Fruit fly (Drosophila melanogaster) whole organism, embryonic: ENCODE data around the gene CG6048.
A peak's percentile ranks its signal among the peaks of the same experiment; 100 is the strongest.

ENCODE experiments used
- ATbp ChIP-seq: fragments of 200-800 bp; sonication (Bioruptor generic); optimal IDR thresholded peaks from 2 replicates; lab custom pipeline; 2017; ENCODE audit warnings: missing biosample characterization, mild to moderate bottlenecking, missing genetic modification characterization, missing genetic modification reagents
- Atf3 ChIP-seq: fragments of 200-800 bp; sonication (Bioruptor generic); optimal IDR thresholded peaks from 3 replicates; lab custom pipeline; 2016; ENCODE audit warnings: missing biosample characterization, missing genetic modification characterization
- CG10565 ChIP-seq: fragments of 200-800 bp; sonication (Bioruptor generic); optimal IDR thresholded peaks from 3 replicates; lab custom pipeline; 2016; ENCODE audit warnings: missing biosample characterization, mild to moderate bottlenecking, missing genetic modification characterization
- CG12155 ChIP-seq: fragments of 200-800 bp; sonication (Bioruptor generic); optimal IDR thresholded peaks from 3 replicates; lab custom pipeline; 2016; ENCODE audit warnings: missing biosample characterization, missing genetic modification characterization
- CG13624 ChIP-seq: fragments of 200-800 bp; sonication (Bioruptor generic); optimal IDR thresholded peaks from 2 replicates; lab custom pipeline; 2016; ENCODE audit warnings: missing biosample characterization, missing genetic modification characterization
- CG14014 ChIP-seq: fragments of 200-800 bp; sonication (Bioruptor generic); IDR thresholded peaks from 2 replicates; pipeline ENCODE4 v1.3.6; 2022; ENCODE audit warnings: missing biosample characterization, missing genetic modification characterization
- CG15601 ChIP-seq: fragments of 200-800 bp; sonication (Bioruptor generic); optimal IDR thresholded peaks from 3 replicates; lab custom pipeline; 2019; ENCODE audit warnings: missing biosample characterization, mild to moderate bottlenecking, missing genetic modification characterization, moderate library complexity
- CG1647 ChIP-seq: fragments of 200-800 bp; sonication (Bioruptor generic); optimal IDR thresholded peaks from 3 replicates; lab custom pipeline; 2016; ENCODE audit warnings: missing biosample characterization, missing genetic modification characterization
- CG16815 ChIP-seq: fragments of 200-800 bp; sonication (Bioruptor generic); optimal IDR thresholded peaks from 3 replicates; lab custom pipeline; 2017; ENCODE audit warnings: missing biosample characterization, mild to moderate bottlenecking, missing genetic modification characterization
- CG2875 ChIP-seq: fragments of 200-800 bp; sonication (Bioruptor generic); optimal IDR thresholded peaks from 2 replicates; lab custom pipeline; 2017; ENCODE audit warnings: missing biosample characterization, mild to moderate bottlenecking, missing genetic modification characterization, missing genetic modification reagents
- CG30020 ChIP-seq: fragments of 200-800 bp; optimal IDR thresholded peaks from 2 replicates; lab custom pipeline; 2019; ENCODE audit warnings: missing biosample characterization, mild to moderate bottlenecking, missing genetic modification characterization, moderate library complexity
- CG4730 ChIP-seq: fragments of 200-800 bp; sonication (Bioruptor generic); IDR thresholded peaks from 2 replicates; pipeline ENCODE4 v1.3.6; 2022; ENCODE audit warnings: missing biosample characterization, missing genetic modification characterization
- CG7372 ChIP-seq: fragments of 200-800 bp; sonication (Bioruptor generic); IDR thresholded peaks from 2 replicates; pipeline ENCODE4 v1.3.6; 2022; ENCODE audit warnings: missing biosample characterization, missing genetic modification characterization
- CG7839 ChIP-seq: fragments of 200-800 bp; sonication (Bioruptor generic); optimal IDR thresholded peaks from 3 replicates; lab custom pipeline; 2018; ENCODE audit warnings: missing biosample characterization, mild to moderate bottlenecking, missing genetic modification characterization, moderate library complexity
- CG8281 ChIP-seq: fragments of 200-800 bp; sonication (Bioruptor generic); optimal IDR thresholded peaks from 2 replicates; lab custom pipeline; 2018; ENCODE audit warnings: missing biosample characterization, mild to moderate bottlenecking, missing genetic modification characterization, moderate library complexity
- CTCF ChIP-seq: fragments of 200-800 bp; sonication (Bioruptor generic); optimal IDR thresholded peaks from 2 replicates; lab custom pipeline; 2017; ENCODE audit warnings: missing biosample characterization, mild to moderate bottlenecking, missing genetic modification characterization, moderate library complexity
- Chrac-16 ChIP-seq: fragments of 200-800 bp; sonication (Bioruptor generic); optimal IDR thresholded peaks from 3 replicates; lab custom pipeline; 2016; ENCODE audit warnings: missing biosample characterization, missing genetic modification characterization
- CrebB ChIP-seq: fragments of 200-800 bp; sonication (Bioruptor generic); optimal IDR thresholded peaks from 3 replicates; lab custom pipeline; 2018; ENCODE audit warnings: missing biosample characterization, mild to moderate bottlenecking, missing genetic modification characterization
- Dfd ChIP-seq, 2 experiments: fragments of >200 bp; optimal IDR thresholded peaks; 2 replicates each; lab custom pipeline; 2017; ENCODE audit warnings: missing biosample characterization in 2 of 2, missing genetic modification characterization in 2 of 2
- Doc3 ChIP-seq: fragments of 200-800 bp; sonication (Bioruptor generic); IDR thresholded peaks from 3 replicates; pipeline ENCODE4 v1.3.6; 2022; ENCODE audit warnings: missing biosample characterization, missing genetic modification characterization; ENCODE audit not compliant: partially characterized antibody
- Fer2 ChIP-seq: fragments of 200-800 bp; sonication (Bioruptor generic); optimal IDR thresholded peaks from 2 replicates; lab custom pipeline; 2018; ENCODE audit warnings: missing biosample characterization, mild to moderate bottlenecking, missing genetic modification characterization, moderate library complexity
- HLHmδ ChIP-seq: fragments of 200-800 bp; sonication (Bioruptor generic); optimal IDR thresholded peaks from 2 replicates; lab custom pipeline; 2018; ENCODE audit warnings: missing biosample characterization, mild to moderate bottlenecking, missing genetic modification characterization, moderate library complexity
- Meics ChIP-seq: fragments of 200-800 bp; sonication (Bioruptor generic); optimal IDR thresholded peaks from 2 replicates; lab custom pipeline; 2017; ENCODE audit warnings: missing biosample characterization, mild to moderate bottlenecking, missing genetic modification characterization
- Mes4 ChIP-seq: fragments of 200-800 bp; sonication (Bioruptor generic); optimal IDR thresholded peaks from 2 replicates; lab custom pipeline; 2016; ENCODE audit warnings: missing biosample characterization, missing genetic modification characterization
- Myb ChIP-seq: fragments of 200-800 bp; sonication (Bioruptor generic); optimal IDR thresholded peaks from 2 replicates; lab custom pipeline; 2016; ENCODE audit warnings: missing biosample characterization, missing genetic modification characterization
- Neu2 ChIP-seq: fragments of 200-800 bp; sonication (Bioruptor generic); optimal IDR thresholded peaks from 3 replicates; lab custom pipeline; 2016; ENCODE audit warnings: missing biosample characterization, missing genetic modification characterization, borderline replicate concordance
- Nf-YB ChIP-seq: fragments of 200-800 bp; sonication (Bioruptor generic); optimal IDR thresholded peaks from 3 replicates; lab custom pipeline; 2019; ENCODE audit warnings: missing biosample characterization, mild to moderate bottlenecking, missing genetic modification characterization, moderate library complexity
- Pdp1 ChIP-seq, 2 experiments: fragments of 200-800 bp; sonication (Bioruptor generic); optimal IDR thresholded peaks; 3 replicates each; lab custom pipeline; 2016; ENCODE audit warnings: missing biosample characterization in 2 of 2, missing genetic modification characterization in 2 of 2, mild to moderate bottlenecking in 1 of 2, moderate library complexity in 1 of 2
- Usf ChIP-seq: fragments of 200-800 bp; sonication (Bioruptor generic); optimal IDR thresholded peaks from 2 replicates; lab custom pipeline; 2017; ENCODE audit warnings: missing genotype, missing biosample characterization, missing genetic modification characterization
- ase ChIP-seq: fragments of 200-800 bp; sonication (Bioruptor generic); IDR thresholded peaks from 3 replicates; pipeline ENCODE4 v1.3.6; 2022; ENCODE audit warnings: missing biosample characterization, missing genetic modification characterization
- ash1 ChIP-seq: fragments of 200-800 bp; sonication (Bioruptor generic); optimal IDR thresholded peaks from 2 replicates; lab custom pipeline; 2018; ENCODE audit warnings: missing biosample characterization, mild to moderate bottlenecking, missing genetic modification characterization
- bowl ChIP-seq: fragments of 200-800 bp; sonication (Bioruptor generic); IDR thresholded peaks from 2 replicates; pipeline ENCODE4 v1.3.6; 2022; ENCODE audit warnings: missing biosample characterization, missing genetic modification characterization
- br ChIP-seq: fragments of >200 bp; optimal IDR thresholded peaks from 2 replicates; lab custom pipeline; 2017
- cas ChIP-seq: fragments of 200-800 bp; sonication (Bioruptor generic); IDR thresholded peaks from 2 replicates; pipeline ENCODE4 v1.3.6; 2022; ENCODE audit warnings: missing biosample characterization, missing genetic modification characterization
- cato ChIP-seq: fragments of 200-800 bp; sonication (Bioruptor generic); optimal IDR thresholded peaks from 2 replicates; lab custom pipeline; 2016; ENCODE audit warnings: missing biosample characterization, missing genetic modification characterization, borderline replicate concordance
- croc ChIP-seq: fragments of 200-800 bp; sonication (Bioruptor generic); conservative IDR thresholded peaks from 3 replicates; pipeline ENCODE4 v1.3.6; 2022; ENCODE audit warnings: missing biosample characterization, missing genetic modification characterization
- crol ChIP-seq: fragments of 200-800 bp; sonication (Bioruptor generic); IDR thresholded peaks from 2 replicates; pipeline ENCODE4 v1.3.6; 2022; ENCODE audit warnings: missing biosample characterization, missing genetic modification characterization
- disco-r ChIP-seq: fragments of 200-800 bp; sonication (Bioruptor generic); optimal IDR thresholded peaks from 2 replicates; lab custom pipeline; 2016; ENCODE audit warnings: missing biosample characterization, missing genetic modification characterization
- fru ChIP-seq: fragments of >200 bp; optimal IDR thresholded peaks from 2 replicates; lab custom pipeline; 2017
- gfzf ChIP-seq: fragments of 200-800 bp; sonication (Bioruptor generic); optimal IDR thresholded peaks from 2 replicates; lab custom pipeline; 2016; ENCODE audit warnings: missing biosample characterization, mild to moderate bottlenecking, missing genetic modification characterization, moderate library complexity
- grn ChIP-seq: fragments of 200-800 bp; sonication (Bioruptor generic); optimal IDR thresholded peaks from 3 replicates; lab custom pipeline; 2017; ENCODE audit warnings: missing biosample characterization, missing genetic modification characterization
- insv ChIP-seq, 2 experiments: fragments of 200-800 bp; sonication (Bioruptor generic); optimal IDR thresholded peaks; 3 replicates each; lab custom pipeline; 2016 to 2018; ENCODE audit warnings: missing biosample characterization in 2 of 2, missing genetic modification characterization in 2 of 2
- klu ChIP-seq: fragments of 200-800 bp; sonication (Bioruptor generic); IDR thresholded peaks from 2 replicates; pipeline ENCODE4 v1.3.6; 2022; ENCODE audit warnings: missing biosample characterization, missing genetic modification characterization
- mirr ChIP-seq: fragments of 200-800 bp; sonication (Bioruptor generic); optimal IDR thresholded peaks from 3 replicates; lab custom pipeline; 2018; ENCODE audit warnings: missing biosample characterization, mild to moderate bottlenecking, missing genetic modification characterization
- nom ChIP-seq: fragments of 200-800 bp; sonication (Bioruptor generic); optimal IDR thresholded peaks from 2 replicates; lab custom pipeline; 2017; ENCODE audit warnings: missing biosample characterization, missing genetic modification characterization, mild to moderate bottlenecking, moderate library complexity, missing genetic modification reagents
- p53 ChIP-seq: fragments of 200-800 bp; sonication (Bioruptor generic); optimal IDR thresholded peaks from 2 replicates; lab custom pipeline; 2016; ENCODE audit warnings: missing biosample characterization, missing genetic modification characterization
- repo ChIP-seq: fragments of 200-800 bp; sonication (Bioruptor generic); optimal IDR thresholded peaks from 2 replicates; lab custom pipeline; 2016; ENCODE audit warnings: missing biosample characterization, missing genetic modification characterization
- ro ChIP-seq: fragments of 200-800 bp; sonication (Bioruptor generic); IDR thresholded peaks from 2 replicates; pipeline ENCODE4 v1.3.6; 2022; ENCODE audit warnings: missing biosample characterization, missing genetic modification characterization
- sens ChIP-seq: fragments of 200-800 bp; sonication (Bioruptor generic); peaks from one replicate; lab custom pipeline; 2016; ENCODE audit warnings: missing biosample characterization, missing genetic modification characterization
- so ChIP-seq: fragments of 200-800 bp; sonication (Bioruptor generic); IDR thresholded peaks from 3 replicates; pipeline ENCODE4 v1.3.6; 2022; ENCODE audit warnings: missing biosample characterization, missing genetic modification characterization
- stwl ChIP-seq: fragments of 200-800 bp; sonication (Bioruptor generic); optimal IDR thresholded peaks from 3 replicates; lab custom pipeline; 2018; ENCODE audit warnings: missing biosample characterization, mild to moderate bottlenecking, missing genetic modification characterization, moderate library complexity

The CG6048 gene

dm6 chrX:6000747-6001426 lies 48.5 kb downstream of the CG6048 start, which contains the start of gene CG4766 (continued):
- TF ChIP-seq ash1 (GFP tag; lab: Kevin White, UChicago) (no peak), CG30020 (tag; lab: Kevin White, UChicago) (peak; percentile 62), Fer2 (tag; lab: Kevin White, UChicago) (peak; percentile 23), p53 (peak; percentile 59), br (lab: Kevin White, UChicago) (no peak), bowl (peak; percentile 44; the same call in 1 of the 2 replicates), cato (peak; percentile 69), disco-r (peak; percentile 77), HLHmδ (GFP tag; lab: Kevin White, UChicago) (peak; percentile 96), Nf-YB (peak; percentile 98), CG13624 (GFP tag; lab: Kevin White, UChicago) (peak; percentile 79), Doc3 (GFP tag; lab: Robert Waterston, UW) (no peak), Chrac-16 (GFP tag; lab: Kevin White, UChicago) (peak; percentile 86), stwl (no peak), cas (no peak), so (peak; percentile 80; the same call in 1 of the 3 replicates), klu (GFP tag; lab: Robert Waterston, UW) (peak; percentile 58; the same call in 1 of the 2 replicates), crol (no peak), CTCF (GFP tag; lab: Kevin White, UChicago) (no peak), ase (peak; percentile 63; the same call in 2 of the 3 replicates), insv (GFP tag; optimal IDR thresholded peaks at IDR 0.05; lab: Kevin White, UChicago) (peak in 1 of 2 experiments; percentile 51), gfzf (GFP tag; lab: Kevin White, UChicago) (no peak), Mes4 (GFP tag; lab: Kevin White, UChicago) (peak; percentile 81), Dfd (GFP tag; optimal IDR thresholded peaks at IDR 0.05; lab: Kevin White, UChicago) (no peak), CG14014 (GFP tag; lab: Robert Waterston, UW) (peak; percentile 48; the same call in 1 of the 2 replicates), Usf (GFP tag; lab: Kevin White, UChicago) (peak; percentile 74), CG15601 (tag; lab: Kevin White, UChicago) (peak; percentile 86), mirr (GFP tag; lab: Kevin White, UChicago) (no peak), CG8281 (peak; percentile 68), nom (GFP tag; lab: Kevin White, UChicago) (peak; percentile 61), Pdp1 (GFP tag; optimal IDR thresholded peaks at IDR 0.05; lab: Kevin White, UChicago) (peak; percentile 81 to 89), CG10565 (no peak), ro (GFP tag; lab: Robert Waterston, UW) (peak; percentile 52; the same call in 1 of the 2 replicates), CG2875 (GFP tag; lab: Kevin White, UChicago) (peak; percentile 74), repo (GFP tag; lab: Kevin White, UChicago) (peak; percentile 62), Myb (GFP tag; lab: Kevin White, UChicago) (peak; percentile 66), grn (GFP tag; lab: Kevin White, UChicago) (peak; percentile 73), CG7839 (tag; lab: Kevin White, UChicago) (peak; percentile 91), ATbp (GFP tag; lab: Kevin White, UChicago) (peak; percentile 82), CG4730 (GFP tag; lab: Robert Waterston, UW) (peak; percentile 47; the same call in 1 of the 2 replicates), fru (lab: Kevin White, UChicago) (no peak), sens (peak; percentile 99), Meics (peak; percentile 78), CG16815 (GFP tag; lab: Kevin White, UChicago) (peak; percentile 85), CrebB (tag; lab: Kevin White, UChicago) (peak; percentile 66), CG1647 (peak; percentile 33), Neu2 (GFP tag; lab: Kevin White, UChicago) (peak; percentile 4), Atf3 (GFP tag; lab: Kevin White, UChicago) (peak; percentile 70), CG7372 (GFP tag; lab: Robert Waterston, UW) (peak; percentile 70), croc (GFP tag; lab: Robert Waterston, UW) (peak; percentile 86), CG12155 (GFP tag; lab: Kevin White, UChicago) (peak; percentile 72)
